Fruit fly (Drosophila melanogaster) whole organism, pupa: ENCODE measurements around the gene Socs36E.

Experiments used
- CG10348 ChIP-seq: fragments of 200-800 bp; sonication (Bioruptor generic); IDR thresholded peaks from 2 replicates; pipeline ENCODE4 v1.3.6; 2022; ENCODE audit warnings: missing biosample characterization, missing genetic modification characterization
- CG12605 ChIP-seq: fragments of 200-800 bp; sonication (Bioruptor generic); IDR thresholded peaks from 2 replicates; pipeline ENCODE4 v1.3.6; 2022; ENCODE audit warnings: missing biosample characterization, missing genetic modification characterization
- CG13204 ChIP-seq: fragments of 200-800 bp; sonication (Bioruptor generic); optimal IDR thresholded peaks from 2 replicates; lab custom pipeline; 2018; ENCODE audit warnings: missing biosample characterization, mild to moderate bottlenecking, missing genetic modification characterization, moderate library complexity
- CG14655 ChIP-seq: fragments of 200-800 bp; sonication (Bioruptor generic); optimal IDR thresholded peaks from 3 replicates; lab custom pipeline; 2017; ENCODE audit warnings: mild to moderate bottlenecking, missing biosample characterization, missing genetic modification reagents, missing genetic modification characterization
- CG15710 ChIP-seq: fragments of 200-800 bp; sonication (Bioruptor generic); optimal IDR thresholded peaks from 2 replicates; lab custom pipeline; 2018; ENCODE audit warnings: missing biosample characterization, mild to moderate bottlenecking, missing genetic modification characterization, moderate library complexity
- CG17806 ChIP-seq: fragments of 200-800 bp; sonication (Bioruptor generic); optimal IDR thresholded peaks from 2 replicates; lab custom pipeline; 2018; ENCODE audit warnings: missing biosample characterization, mild to moderate bottlenecking, missing genetic modification characterization, moderate library complexity
- CG32121 ChIP-seq: fragments of 200-800 bp; sonication (Bioruptor generic); IDR thresholded peaks from 2 replicates; pipeline ENCODE4 v1.3.6; 2022; ENCODE audit warnings: missing biosample characterization, missing genetic modification characterization
- CG34367 ChIP-seq: fragments of 200-800 bp; sonication (Bioruptor generic); optimal IDR thresholded peaks from 2 replicates; lab custom pipeline; 2018; ENCODE audit warnings: missing biosample characterization, mild to moderate bottlenecking, missing genetic modification characterization
- CG4496 ChIP-seq: fragments of 200-800 bp; sonication (Bioruptor generic); IDR thresholded peaks from 3 replicates; pipeline ENCODE4 v1.3.6; 2022; ENCODE audit warnings: missing biosample characterization, missing genetic modification characterization
- CG8159 ChIP-seq: fragments of 200-800 bp; sonication (Bioruptor generic); optimal IDR thresholded peaks from 3 replicates; lab custom pipeline; 2018; ENCODE audit warnings: missing biosample characterization, mild to moderate bottlenecking, missing genetic modification characterization, moderate library complexity
- CG8301 ChIP-seq: fragments of 200-800 bp; sonication (Bioruptor generic); optimal IDR thresholded peaks from 2 replicates; lab custom pipeline; 2018; ENCODE audit warnings: missing biosample characterization, mild to moderate bottlenecking, missing genetic modification characterization
- CG9948 ChIP-seq: fragments of 200-800 bp; sonication (Bioruptor generic); optimal IDR thresholded peaks from 2 replicates; lab custom pipeline; 2018; ENCODE audit warnings: missing biosample characterization, mild to moderate bottlenecking, missing genetic modification characterization, moderate library complexity
- D1 ChIP-seq: fragments of 200-800 bp; sonication (Bioruptor generic); optimal IDR thresholded peaks from 2 replicates; lab custom pipeline; 2018; ENCODE audit warnings: missing biosample characterization, mild to moderate bottlenecking, missing genetic modification characterization, moderate library complexity
- EcR ChIP-seq: fragments of 200-800 bp; sonication (Bioruptor generic); optimal IDR thresholded peaks from 3 replicates; lab custom pipeline; 2019; ENCODE audit warnings: missing biosample characterization, missing genetic modification characterization, mild to moderate bottlenecking, moderate library complexity, missing genetic modification reagents
- Ets98B ChIP-seq: fragments of 200-800 bp; sonication (Bioruptor generic); IDR thresholded peaks from 2 replicates; pipeline ENCODE4 v1.3.6; 2022; ENCODE audit warnings: missing biosample characterization, missing genetic modification characterization
- Pif1A ChIP-seq: fragments of 200-800 bp; sonication (Bioruptor generic); optimal IDR thresholded peaks from 3 replicates; lab custom pipeline; 2016; ENCODE audit warnings: missing biosample characterization, missing genetic modification characterization
- Pif1B ChIP-seq: fragments of 200-800 bp; sonication (Bioruptor generic); optimal IDR thresholded peaks from 3 replicates; lab custom pipeline; 2016; ENCODE audit warnings: missing biosample characterization, missing genetic modification characterization
- Snoo ChIP-seq: fragments of 200-800 bp; sonication (Bioruptor generic); optimal IDR thresholded peaks from 3 replicates; lab custom pipeline; 2017; ENCODE audit warnings: missing biosample characterization, mild to moderate bottlenecking, missing genetic modification characterization, inconsistent platforms
- fd96Ca ChIP-seq: fragments of 200-800 bp; sonication (Bioruptor generic); IDR thresholded peaks from 3 replicates; pipeline ENCODE4 v1.3.6; 2022; ENCODE audit warnings: missing biosample characterization, missing genetic modification characterization
- gl ChIP-seq: fragments of 200-800 bp; sonication (Bioruptor generic); optimal IDR thresholded peaks from 2 replicates; lab custom pipeline; 2018; ENCODE audit warnings: missing biosample characterization, mild to moderate bottlenecking, missing genetic modification characterization
- rn ChIP-seq: fragments of 200-800 bp; sonication (Bioruptor generic); IDR thresholded peaks from 2 replicates; pipeline ENCODE4 v1.3.6; 2022; ENCODE audit warnings: missing biosample characterization, missing genetic modification characterization

The Socs36E gene

DNA sequence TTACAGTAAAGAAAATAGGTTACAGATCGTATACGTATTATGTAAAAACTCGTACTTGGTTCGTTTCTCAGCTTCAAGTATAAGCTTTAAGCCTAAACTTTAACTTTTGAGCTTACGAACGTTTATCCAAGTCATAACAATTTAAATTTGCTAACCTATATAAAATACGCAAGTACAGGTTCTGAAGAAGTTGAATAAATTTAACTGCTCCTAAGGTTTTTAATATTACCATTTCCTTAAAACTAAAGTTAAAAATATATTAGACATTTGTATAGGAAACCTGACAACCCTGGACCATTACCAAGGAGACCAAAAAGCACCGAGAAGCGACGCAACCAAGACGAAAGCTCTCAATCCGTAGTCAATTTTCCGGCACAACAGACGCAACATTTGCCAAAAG, 32.6 kb downstream of the Socs36E start, which contains the start of gene CG5758:
Gene CG5758 (plus strand): TSS at position 353 of the 400 bp plus-strand sequence.
- TF ChIP-seq rn (GFP tag; lab: Robert Waterston, UW), result no peak
- TF ChIP-seq CG4496 (GFP tag; lab: Robert Waterston, UW), result no peak
- TF ChIP-seq CG14655, result no peak
- no peak for TF ChIP-seq CG13204 (GFP tag; lab: Kevin White, UChicago)
- no peak for TF ChIP-seq CG34367 (tag; lab: Kevin White, UChicago)
- peak; percentile 16 for TF ChIP-seq CG8159 (tag; lab: Kevin White, UChicago)
- no peak for TF ChIP-seq Snoo
- TF ChIP-seq CG10348, result no peak
- peak; percentile 40 for TF ChIP-seq Pif1A (GFP tag; lab: Kevin White, UChicago)
- no peak for TF ChIP-seq CG32121 (GFP tag; lab: Robert Waterston, UW)
- TF ChIP-seq Ets98B (GFP tag; lab: Robert Waterston, UW), result peak; percentile 44; the same call in 1 of the 2 replicates
- no peak for TF ChIP-seq CG8301 (tag; lab: Kevin White, UChicago)
- peak; percentile 8 for TF ChIP-seq Pif1B (GFP tag; lab: Kevin White, UChicago)
- TF ChIP-seq fd96Ca, result no peak
- TF ChIP-seq D1 (tag; lab: Kevin White, UChicago), result no peak
- no peak for TF ChIP-seq CG9948 (tag; lab: Kevin White, UChicago)
- no peak for TF ChIP-seq CG12605 (GFP tag; lab: Robert Waterston, UW)
- TF ChIP-seq CG17806 (tag; lab: Kevin White, UChicago), result no peak
- TF ChIP-seq, all 21 proteins: peak for 4

DNA sequence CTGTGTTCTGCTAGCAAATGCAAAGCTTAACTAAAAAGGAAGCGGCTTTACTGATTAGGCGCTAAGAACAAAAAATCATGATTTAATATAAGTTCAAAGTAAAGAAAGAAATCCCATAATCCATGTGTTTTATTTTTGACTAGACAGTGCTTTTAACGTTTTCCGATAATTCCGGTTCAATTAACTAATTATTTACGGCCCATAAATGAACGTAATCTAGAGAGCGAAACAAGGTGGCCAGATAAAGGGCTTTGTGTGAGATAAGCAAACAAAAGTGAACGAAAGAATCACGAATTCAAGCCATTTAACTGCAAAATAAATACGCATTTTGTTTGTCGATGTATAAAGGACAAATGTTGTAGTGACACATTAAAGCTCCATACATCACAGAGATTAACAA, 37.1 kb downstream of the Socs36E start:
- TF ChIP-seq CG32121 (GFP tag; lab: Robert Waterston, UW), result no peak
- TF ChIP-seq Pif1A (GFP tag; lab: Kevin White, UChicago), result no peak
- no peak for TF ChIP-seq EcR (GFP tag; lab: Kevin White, UChicago)
- no peak for TF ChIP-seq CG9948 (tag; lab: Kevin White, UChicago)
- TF ChIP-seq, all 21 proteins: peak for 0

DNA sequence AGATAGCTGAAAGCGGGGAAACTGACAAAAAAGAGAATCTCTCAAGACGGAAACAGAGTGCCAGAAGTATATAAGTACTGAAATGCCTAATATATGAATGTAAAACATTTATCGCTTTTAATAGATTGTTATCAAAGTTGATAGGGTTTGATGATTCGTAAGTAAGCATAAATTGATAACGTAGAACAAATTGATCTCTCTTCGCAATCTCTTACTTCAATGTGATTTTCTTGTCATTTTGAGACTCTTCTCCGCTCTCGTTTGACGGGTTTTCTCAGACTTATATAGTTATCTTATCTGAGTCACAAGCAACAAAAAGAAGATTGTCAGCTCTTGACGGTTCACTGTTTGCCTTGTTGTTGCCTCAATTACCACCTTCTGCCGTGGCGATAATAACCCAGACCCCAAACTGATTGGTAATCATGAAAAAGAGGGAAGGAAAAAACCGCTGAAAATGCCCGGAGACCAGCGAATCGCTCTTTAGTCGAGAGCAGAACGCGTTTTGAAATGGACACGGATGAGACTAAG, 38.0 kb downstream of the Socs36E start, which contains the start of gene CG15152:
Gene CG15152 (plus strand): TSS at position 372 of the 528 bp plus-strand sequence.
- no peak for TF ChIP-seq CG8301 (tag; lab: Kevin White, UChicago)
- 0 out of 2 replicates have a peak, but pooled peaks have one; percentile 14 for TF ChIP-seq CG10348
- TF ChIP-seq Pif1A (GFP tag; lab: Kevin White, UChicago), result no peak
- no peak for TF ChIP-seq CG9948 (tag; lab: Kevin White, UChicago)
- TF ChIP-seq CG14655, result no peak
- TF ChIP-seq CG12605 (GFP tag; lab: Robert Waterston, UW), result no peak
- no peak for TF ChIP-seq CG32121 (GFP tag; lab: Robert Waterston, UW)
- TF ChIP-seq, all 21 proteins: peak for 1

DNA sequence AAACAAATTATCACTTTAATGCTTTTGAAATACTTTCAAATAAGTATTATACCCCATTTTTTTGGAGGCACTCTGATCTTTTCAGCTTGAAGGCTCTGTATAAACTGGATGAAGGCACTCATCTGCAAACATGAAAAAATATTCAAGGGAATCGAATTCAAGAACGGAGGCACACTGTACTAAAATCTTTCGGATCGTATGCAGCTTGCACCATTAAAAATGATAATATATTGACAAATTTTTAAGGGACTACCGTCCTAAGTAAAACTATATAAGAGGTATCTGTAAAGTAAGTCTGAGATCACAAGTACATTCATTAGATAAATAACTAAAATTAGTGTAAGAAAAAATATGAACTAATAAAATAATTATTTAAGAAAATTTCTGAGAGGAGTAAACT, 39.1 kb downstream of the Socs36E start, which contains the start of gene CG44476:
Gene CG44476 (minus strand): TSS at position 101 of the 400 bp plus-strand sequence.
- no peak for TF ChIP-seq Snoo
- TF ChIP-seq CG14655, result no peak
- no peak for TF ChIP-seq rn (GFP tag; lab: Robert Waterston, UW)
- TF ChIP-seq D1 (tag; lab: Kevin White, UChicago), result no peak
- no peak for TF ChIP-seq CG34367 (tag; lab: Kevin White, UChicago)
- TF ChIP-seq CG32121 (GFP tag; lab: Robert Waterston, UW), result no peak
- TF ChIP-seq Ets98B (GFP tag; lab: Robert Waterston, UW), result no peak
- no peak for TF ChIP-seq CG13204 (GFP tag; lab: Kevin White, UChicago)
- TF ChIP-seq CG8301 (tag; lab: Kevin White, UChicago), result no peak

DNA sequence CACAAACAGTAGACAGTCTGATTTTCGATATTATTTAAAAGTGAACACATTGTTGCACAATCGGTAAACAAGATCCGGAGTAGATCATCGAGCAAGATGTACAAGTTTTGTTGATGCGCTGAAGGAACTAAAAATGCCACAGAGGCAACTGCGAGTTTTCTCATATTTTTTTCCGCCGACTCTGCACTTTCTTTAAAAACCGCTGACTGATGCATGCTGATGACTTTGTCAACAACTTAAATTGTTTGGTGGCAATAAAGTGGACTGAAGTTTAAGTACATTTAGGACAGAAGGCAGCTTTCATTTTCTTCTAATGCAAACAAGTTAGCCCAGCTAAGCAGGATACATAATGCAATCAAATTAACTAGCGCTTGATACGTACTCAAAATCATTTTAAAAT, 39.8 kb downstream of the Socs36E start:
- TF ChIP-seq CG9948 (tag; lab: Kevin White, UChicago), result no peak
- TF ChIP-seq fd96Ca, result no peak
- no peak for TF ChIP-seq rn (GFP tag; lab: Robert Waterston, UW)
- TF ChIP-seq CG8301 (tag; lab: Kevin White, UChicago), result no peak
- no peak for TF ChIP-seq CG15710 (tag; lab: Kevin White, UChicago)
- no peak for TF ChIP-seq CG34367 (tag; lab: Kevin White, UChicago)
- TF ChIP-seq EcR (GFP tag; lab: Kevin White, UChicago), result no peak
- no peak for TF ChIP-seq CG12605 (GFP tag; lab: Robert Waterston, UW)
- no peak for TF ChIP-seq CG8159 (tag; lab: Kevin White, UChicago)
- no peak for TF ChIP-seq Snoo

DNA sequence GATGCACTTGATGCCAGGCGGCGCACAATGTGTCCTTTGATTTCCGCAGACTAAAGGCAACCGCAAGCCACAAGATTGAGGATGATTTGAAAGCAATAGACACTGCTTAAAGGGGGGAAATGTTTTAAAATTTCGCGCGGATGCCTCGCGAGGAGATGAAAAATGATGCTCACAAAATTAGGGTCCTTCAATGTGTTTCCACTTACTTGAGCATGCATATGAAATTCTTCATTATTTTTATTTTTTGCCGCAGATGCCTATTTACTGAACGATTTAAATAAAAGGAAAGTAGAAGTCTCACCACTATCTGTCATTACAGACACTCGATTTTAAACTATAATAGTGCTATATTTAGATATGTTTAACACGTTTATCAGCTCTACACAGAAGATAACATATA, 55.9 kb downstream of the Socs36E start, which contains the start of gene Slc25A46b:
Gene Slc25A46b (plus strand): TSS at position 301 of the 400 bp plus-strand sequence.
- TF ChIP-seq CG8159 (tag; lab: Kevin White, UChicago), result no peak
- no peak for TF ChIP-seq D1 (tag; lab: Kevin White, UChicago)
- TF ChIP-seq CG9948 (tag; lab: Kevin White, UChicago), result no peak
- no peak for TF ChIP-seq CG32121 (GFP tag; lab: Robert Waterston, UW)
- TF ChIP-seq Pif1A (GFP tag; lab: Kevin White, UChicago), result no peak
- TF ChIP-seq CG15710 (tag; lab: Kevin White, UChicago), result no peak
- TF ChIP-seq rn (GFP tag; lab: Robert Waterston, UW), result no peak
- no peak for TF ChIP-seq fd96Ca
- TF ChIP-seq CG10348, result no peak
- no peak for TF ChIP-seq Snoo
- TF ChIP-seq gl (tag; lab: Kevin White, UChicago), result no peak
- no peak for TF ChIP-seq CG4496 (GFP tag; lab: Robert Waterston, UW)
- no peak for TF ChIP-seq CG34367 (tag; lab: Kevin White, UChicago)
- TF ChIP-seq CG12605 (GFP tag; lab: Robert Waterston, UW), result no peak
- no peak for TF ChIP-seq CG14655
